Worm (Caenorhabditis elegans): ENCODE measurements around the gene F55E10.4.

Gene F55E10.4

DNA sequence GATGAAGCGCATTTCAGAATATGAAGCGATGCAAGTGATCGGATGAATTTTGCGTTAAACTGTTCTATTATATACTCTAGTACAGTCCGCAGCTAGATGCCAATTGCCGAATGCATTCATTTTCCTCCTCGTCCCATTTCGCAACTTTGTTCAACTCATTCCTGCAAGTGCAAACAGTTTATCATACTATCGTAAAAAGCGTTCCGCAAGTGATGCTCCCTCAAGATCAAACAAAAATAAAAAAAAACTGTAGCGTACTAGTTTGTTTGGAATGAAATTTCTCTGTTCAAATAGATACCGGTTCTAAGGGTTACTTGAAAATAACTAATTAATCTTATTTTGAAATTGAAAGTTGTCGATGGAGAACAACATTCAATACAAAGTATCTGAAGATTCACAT, 6.8 kb downstream of the F55E10.4 start, which contains the start of gene pqn-57:
TSS of gene pqn-57 (minus strand) at position 101 of the 400 bp plus-strand sequence.
- TF ChIP-seq zag-1 (tag; optimal IDR thresholded peaks at IDR 0.05) (no peak), lin-15B (tag; optimal IDR thresholded peaks at IDR 0.05) (no peak), nfya-1 (tag; optimal IDR thresholded peaks at IDR 0.05; ENCODE audit: insufficient read depth) (no peak), ceh-9 (tag; optimal IDR thresholded peaks at IDR 0.05) (no peak), nhr-77 (tag; optimal IDR thresholded peaks at IDR 0.05) (no peak), aly-2 (tag; optimal IDR thresholded peaks at IDR 0.05) (no peak), eor-1 (tag; optimal IDR thresholded peaks at IDR 0.05) (no peak), lin-39 (tag; optimal IDR thresholded peaks at IDR 0.05) (no peak), egl-27 (tag; optimal IDR thresholded peaks at IDR 0.05) (no peak), fos-1 (tag; optimal IDR thresholded peaks at IDR 0.05) (no peak), skn-1 (tag; optimal IDR thresholded peaks at IDR 0.05) (no peak), unc-39 (tag; optimal IDR thresholded peaks at IDR 0.05) (no peak)

- no peak for TF ChIP-seq ZK546.5 (tag; optimal IDR thresholded peaks at IDR 0.05)
- no peak for TF ChIP-seq ceh-16 (tag; optimal IDR thresholded peaks at IDR 0.05)
These were observed 8.8 kb downstream of the F55E10.4 start, which contains the start of gene srh-11 for ce11 chrX:8318950-8319349. srh-11 (minus strand) TSS chrX:8319050.

DNA sequence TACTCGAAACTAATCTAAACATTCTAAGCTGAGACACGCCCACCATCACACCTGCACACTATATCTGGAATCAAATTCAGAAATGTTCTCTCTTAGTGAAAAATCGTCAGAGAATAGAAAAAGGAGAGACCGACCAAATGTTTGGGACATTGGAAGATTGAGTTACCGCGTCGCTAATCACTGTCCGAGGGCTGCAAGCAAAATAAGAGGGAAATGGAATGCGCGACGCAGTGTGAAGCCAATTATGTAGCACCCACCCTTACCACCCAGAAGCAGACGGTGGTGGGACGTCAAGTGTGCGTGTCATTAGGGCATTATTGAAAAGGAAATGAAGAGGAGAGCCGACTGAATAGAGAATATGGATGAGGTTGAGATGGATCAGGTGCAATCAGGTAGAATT, 16.1 kb downstream of the F55E10.4 start:
- no peak for TF ChIP-seq ceh-9 (tag; optimal IDR thresholded peaks at IDR 0.05)
- no peak for TF ChIP-seq egl-27 (tag; optimal IDR thresholded peaks at IDR 0.05)
- no peak for TF ChIP-seq elt-3 (tag; optimal IDR thresholded peaks at IDR 0.05)

- TF ChIP-seq nhr-77 (tag; optimal IDR thresholded peaks at IDR 0.05) (no peak), nhr-25 (tag; optimal IDR thresholded peaks at IDR 0.05) (no peak), unc-39 (tag; optimal IDR thresholded peaks at IDR 0.05) (no peak), ztf-4 (tag; optimal IDR thresholded peaks at IDR 0.05) (no peak), lin-39 (tag; optimal IDR thresholded peaks at IDR 0.05) (no peak), egl-5 (tag; optimal IDR thresholded peaks at IDR 0.05) (no peak)
These were observed 17.0 kb downstream of the F55E10.4 start for ce11 chrX:8310747-8311146.

ce11 chrX:8308491-8308890, 19.2 kb downstream of the F55E10.4 start:
- TF ChIP-seq jun-1 (tag; optimal IDR thresholded peaks at IDR 0.05), result no peak
- peak; percentile 22 for TF ChIP-seq fkh-10 (GFP tag; optimal IDR thresholded peaks at IDR 0.05)

DNA sequence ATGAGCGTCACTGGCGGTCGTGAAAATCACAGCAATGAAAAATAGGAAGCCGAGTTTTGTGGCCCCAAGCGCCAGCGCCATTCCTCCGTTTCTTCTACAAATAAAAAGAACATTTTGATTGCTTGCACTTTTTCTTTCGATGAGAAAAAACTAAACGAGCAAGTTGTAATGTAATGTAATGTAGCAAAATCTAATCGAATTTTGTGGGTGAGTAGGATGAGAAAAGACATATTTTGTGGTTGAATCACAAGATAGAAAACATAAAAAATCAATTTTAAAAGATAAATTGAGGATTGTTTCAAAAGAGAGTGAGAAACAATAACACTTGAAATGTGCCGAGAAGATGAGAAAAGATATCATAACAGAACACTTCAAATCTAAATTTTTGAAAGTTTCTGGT, 20.1 kb downstream of the F55E10.4 start, which contains the start of gene R09F10.5:
TSS of gene R09F10.5 (minus strand) at position 101 of the 400 bp plus-strand sequence.
- TF ChIP-seq lin-15B (tag; optimal IDR thresholded peaks at IDR 0.05) (no peak), snpc-4 (tag; optimal IDR thresholded peaks at IDR 0.05) (no peak), elt-3 (tag; optimal IDR thresholded peaks at IDR 0.05) (no peak), nhr-237 (tag; optimal IDR thresholded peaks at IDR 0.05) (no peak), zag-1 (tag; optimal IDR thresholded peaks at IDR 0.05) (no peak)

- no peak for TF ChIP-seq ceh-9 (tag; optimal IDR thresholded peaks at IDR 0.05)
- no peak for TF ChIP-seq nhr-23 (tag; optimal IDR thresholded peaks at IDR 0.05)
- TF ChIP-seq nhr-25 (tag; optimal IDR thresholded peaks at IDR 0.05), result peak; percentile 54
- TF ChIP-seq unc-39 (tag; optimal IDR thresholded peaks at IDR 0.05), result no peak
These were observed 24.9 kb downstream of the F55E10.4 start for ce11 chrX:8302803-8303202.

DNA sequence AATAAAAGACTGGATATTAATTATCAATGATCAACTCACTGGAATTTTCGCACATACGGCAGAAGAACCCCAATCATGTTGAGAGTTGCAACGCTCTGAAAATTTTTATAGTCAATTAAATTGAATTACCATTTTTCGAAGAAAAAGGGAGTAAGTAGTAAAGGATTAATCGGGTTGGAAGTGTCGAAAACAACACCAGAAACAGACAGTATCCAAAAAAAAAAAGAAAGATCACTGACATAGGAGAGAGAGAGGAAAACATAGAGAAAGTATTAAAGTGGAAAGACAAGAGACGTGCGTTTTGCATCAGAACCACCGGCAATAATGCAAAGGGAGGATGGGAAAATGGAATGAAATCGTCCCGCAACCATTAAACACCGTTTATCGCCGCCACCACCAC, 25.4 kb downstream of the F55E10.4 start, which contains the start of gene inx-5:
TSS of gene inx-5 (minus strand) at position 101 of the 400 bp plus-strand sequence.
- TF ChIP-seq lin-15B (tag; optimal IDR thresholded peaks at IDR 0.05) (no peak), jun-1 (tag; optimal IDR thresholded peaks at IDR 0.05) (no peak), ztf-4 (tag; optimal IDR thresholded peaks at IDR 0.05) (no peak), mdl-1 (tag; optimal IDR thresholded peaks at IDR 0.05) (no peak), eor-1 (tag; optimal IDR thresholded peaks at IDR 0.05) (no peak), egl-5 (tag; optimal IDR thresholded peaks at IDR 0.05) (no peak), pqm-1 (tag; optimal IDR thresholded peaks at IDR 0.05) (no peak), nhr-77 (tag; optimal IDR thresholded peaks at IDR 0.05) (no peak), ceh-28 (tag; optimal IDR thresholded peaks at IDR 0.05) (no peak), zag-1 (tag; optimal IDR thresholded peaks at IDR 0.05) (no peak), ama-1 (optimal IDR thresholded peaks at IDR 0.05) (no peak), elt-3 (tag; optimal IDR thresholded peaks at IDR 0.05) (no peak), ztf-11 (tag; optimal IDR thresholded peaks at IDR 0.05) (no peak), egl-27 (tag; optimal IDR thresholded peaks at IDR 0.05) (no peak), mml-1 (tag; optimal IDR thresholded peaks at IDR 0.05) (no peak), elt-2 (tag; optimal IDR thresholded peaks at IDR 0.05) (no peak), fkh-10 (GFP tag; optimal IDR thresholded peaks at IDR 0.05) (no peak), nhr-23 (tag; optimal IDR thresholded peaks at IDR 0.05) (no peak), nhr-25 (tag; optimal IDR thresholded peaks at IDR 0.05) (no peak)

All from whole organism, L3 larva.